Worm (Caenorhabditis elegans): ENCODE data around the gene Y53C12B.1.

Gene Y53C12B.1

ce11 chrII:9746069-9746468, at the start of gene Y53C12B.1, which contains the start of gene nos-3:
TSS of gene Y53C12B.1 (minus strand) at chrII:9746078.
TSS of gene nos-3 (plus strand) at chrII:9746316.
- TF ChIP-seq hnd-1 (tag; optimal IDR thresholded peaks at IDR 0.05): no peak
- TF ChIP-seq F13C5.2 (tag; optimal IDR thresholded peaks at IDR 0.05): no peak
- TF ChIP-seq hmg-4 (GFP tag; optimal IDR thresholded peaks at IDR 0.05): no peak
- TF ChIP-seq B0310.2 (tag; optimal IDR thresholded peaks at IDR 0.05): no peak
- no peak for TF ChIP-seq ceh-36 (tag; optimal IDR thresholded peaks at IDR 0.05)
- TF ChIP-seq ceh-13 (GFP tag; optimal IDR thresholded peaks at IDR 0.05): no peak
- TF ChIP-seq tra-4 (tag; optimal IDR thresholded peaks at IDR 0.05): no peak
- no peak for TF ChIP-seq hmbx-1 (tag; optimal IDR thresholded peaks at IDR 0.05)
- no peak for TF ChIP-seq tbx-11 (GFP tag; IDR thresholded peaks at IDR 0.05)
- TF ChIP-seq sea-1 (GFP tag; conservative IDR thresholded peaks at IDR 0.05): no peak
- TF ChIP-seq ets-7 (tag; optimal IDR thresholded peaks at IDR 0.05): no peak
- no peak for TF ChIP-seq flt-1 (GFP tag; IDR thresholded peaks at IDR 0.05)
- no peak for TF ChIP-seq tbx-37 (GFP tag; conservative IDR thresholded peaks at IDR 0.05)
- TF ChIP-seq scrt-1 (GFP tag; IDR thresholded peaks at IDR 0.05): no peak
- TF ChIP-seq aly-1 (tag; optimal IDR thresholded peaks at IDR 0.05): no peak
- TF ChIP-seq pes-1 (GFP tag; IDR thresholded peaks at IDR 0.05): no peak

- TF ChIP-seq hmbx-1 (tag; optimal IDR thresholded peaks at IDR 0.05) (no peak), ets-7 (tag; optimal IDR thresholded peaks at IDR 0.05) (no peak), ama-1 (optimal IDR thresholded peaks at IDR 0.05) (no peak), hmg-4 (GFP tag; optimal IDR thresholded peaks at IDR 0.05) (no peak), F13C5.2 (tag; optimal IDR thresholded peaks at IDR 0.05) (no peak), sea-1 (GFP tag; conservative IDR thresholded peaks at IDR 0.05) (no peak), scrt-1 (GFP tag; IDR thresholded peaks at IDR 0.05) (no peak), hnd-1 (tag; optimal IDR thresholded peaks at IDR 0.05) (no peak), aly-1 (tag; optimal IDR thresholded peaks at IDR 0.05) (no peak), ceh-13 (GFP tag; optimal IDR thresholded peaks at IDR 0.05) (no peak)
Observed at ce11 chrII:9793197-9793596, 47.3 kb upstream of the Y53C12B.1 start, which contains the start of gene cyp-13A3. TSS of gene cyp-13A3 (minus strand) at chrII:9793297.

- TF ChIP-seq hmbx-1 (tag; optimal IDR thresholded peaks at IDR 0.05): no peak
- TF ChIP-seq ceh-36 (tag; optimal IDR thresholded peaks at IDR 0.05): no peak
- no peak for TF ChIP-seq pes-1 (GFP tag; IDR thresholded peaks at IDR 0.05)
- no peak for TF ChIP-seq hnd-1 (tag; optimal IDR thresholded peaks at IDR 0.05)
- TF ChIP-seq aly-1 (tag; optimal IDR thresholded peaks at IDR 0.05): no peak
- TF ChIP-seq ceh-13 (GFP tag; optimal IDR thresholded peaks at IDR 0.05): no peak
- TF ChIP-seq scrt-1 (GFP tag; IDR thresholded peaks at IDR 0.05): no peak
- no peak for TF ChIP-seq sea-1 (GFP tag; conservative IDR thresholded peaks at IDR 0.05)
- TF ChIP-seq tbx-11 (GFP tag; IDR thresholded peaks at IDR 0.05): no peak
- no peak for TF ChIP-seq ets-7 (tag; optimal IDR thresholded peaks at IDR 0.05)
- no peak for TF ChIP-seq F13C5.2 (tag; optimal IDR thresholded peaks at IDR 0.05)
- TF ChIP-seq flt-1 (GFP tag; IDR thresholded peaks at IDR 0.05): no peak
- TF ChIP-seq tra-4 (tag; optimal IDR thresholded peaks at IDR 0.05): no peak
- no peak for TF ChIP-seq tbx-37 (GFP tag; conservative IDR thresholded peaks at IDR 0.05)
- no peak for TF ChIP-seq hmg-4 (GFP tag; optimal IDR thresholded peaks at IDR 0.05)
- no peak for TF ChIP-seq B0310.2 (tag; optimal IDR thresholded peaks at IDR 0.05)
- no peak for TF ChIP-seq ama-1 (optimal IDR thresholded peaks at IDR 0.05)
Observed at ce11 chrII:9791185-9791584, 45.3 kb upstream of the Y53C12B.1 start.

ce11 chrII:9787395-9788152, 41.7 kb upstream of the Y53C12B.1 start, which contains the start of gene cyp-13A2:
TSS of gene cyp-13A2 (minus strand) at chrII:9787629.
- TF ChIP-seq flt-1 (GFP tag; IDR thresholded peaks at IDR 0.05): no peak
- no peak for TF ChIP-seq ceh-36 (tag; optimal IDR thresholded peaks at IDR 0.05)
- TF ChIP-seq tra-4 (tag; optimal IDR thresholded peaks at IDR 0.05): no peak
- TF ChIP-seq hmg-4 (GFP tag; optimal IDR thresholded peaks at IDR 0.05): no peak
- no peak for TF ChIP-seq hmbx-1 (tag; optimal IDR thresholded peaks at IDR 0.05)
- no peak for TF ChIP-seq sea-1 (GFP tag; conservative IDR thresholded peaks at IDR 0.05)
- TF ChIP-seq tbx-11 (GFP tag; IDR thresholded peaks at IDR 0.05): no peak

ce11 chrII:9786215-9786614, 40.3 kb upstream of the Y53C12B.1 start:
- no peak for TF ChIP-seq tbx-11 (GFP tag; IDR thresholded peaks at IDR 0.05)
- TF ChIP-seq ceh-36 (tag; optimal IDR thresholded peaks at IDR 0.05): no peak
- no peak for TF ChIP-seq hmg-4 (GFP tag; optimal IDR thresholded peaks at IDR 0.05)
- no peak for TF ChIP-seq ceh-13 (GFP tag; optimal IDR thresholded peaks at IDR 0.05)
- TF ChIP-seq B0310.2 (tag; optimal IDR thresholded peaks at IDR 0.05): no peak
- TF ChIP-seq tbx-37 (GFP tag; conservative IDR thresholded peaks at IDR 0.05): no peak
- no peak for TF ChIP-seq F13C5.2 (tag; optimal IDR thresholded peaks at IDR 0.05)
- TF ChIP-seq hmbx-1 (tag; optimal IDR thresholded peaks at IDR 0.05): no peak
- no peak for TF ChIP-seq ets-7 (tag; optimal IDR thresholded peaks at IDR 0.05)
- no peak for TF ChIP-seq pes-1 (GFP tag; IDR thresholded peaks at IDR 0.05)
- no peak for TF ChIP-seq aly-1 (tag; optimal IDR thresholded peaks at IDR 0.05)
- TF ChIP-seq hnd-1 (tag; optimal IDR thresholded peaks at IDR 0.05): no peak
- no peak for TF ChIP-seq scrt-1 (GFP tag; IDR thresholded peaks at IDR 0.05)
- TF ChIP-seq ama-1 (optimal IDR thresholded peaks at IDR 0.05): no peak
- no peak for TF ChIP-seq sea-1 (GFP tag; conservative IDR thresholded peaks at IDR 0.05)
- TF ChIP-seq flt-1 (GFP tag; IDR thresholded peaks at IDR 0.05): no peak

ce11 chrII:9782337-9782736, 36.5 kb upstream of the Y53C12B.1 start, which contains the start of gene T10B9.14:
TSS of gene T10B9.14 (minus strand) at chrII:9782437.
- TF ChIP-seq ets-7 (tag; optimal IDR thresholded peaks at IDR 0.05) (no peak), tbx-37 (GFP tag; conservative IDR thresholded peaks at IDR 0.05) (no peak), sea-1 (GFP tag; conservative IDR thresholded peaks at IDR 0.05) (no peak), ceh-36 (tag; optimal IDR thresholded peaks at IDR 0.05) (no peak), hnd-1 (tag; optimal IDR thresholded peaks at IDR 0.05) (no peak), aly-1 (tag; optimal IDR thresholded peaks at IDR 0.05) (no peak), pes-1 (GFP tag; IDR thresholded peaks at IDR 0.05) (no peak), F13C5.2 (tag; optimal IDR thresholded peaks at IDR 0.05) (no peak), flt-1 (GFP tag; IDR thresholded peaks at IDR 0.05) (no peak), ama-1 (optimal IDR thresholded peaks at IDR 0.05) (no peak), tra-4 (tag; optimal IDR thresholded peaks at IDR 0.05) (no peak), B0310.2 (tag; optimal IDR thresholded peaks at IDR 0.05) (no peak), hmbx-1 (tag; optimal IDR thresholded peaks at IDR 0.05) (no peak), tbx-11 (GFP tag; IDR thresholded peaks at IDR 0.05) (no peak)

- no peak for TF ChIP-seq flt-1 (GFP tag; IDR thresholded peaks at IDR 0.05)
- no peak for TF ChIP-seq hmg-4 (GFP tag; optimal IDR thresholded peaks at IDR 0.05)
- TF ChIP-seq hnd-1 (tag; optimal IDR thresholded peaks at IDR 0.05): no peak
- no peak for TF ChIP-seq ama-1 (optimal IDR thresholded peaks at IDR 0.05)
- no peak for TF ChIP-seq aly-1 (tag; optimal IDR thresholded peaks at IDR 0.05)
- TF ChIP-seq tbx-37 (GFP tag; conservative IDR thresholded peaks at IDR 0.05): no peak
- TF ChIP-seq tbx-11 (GFP tag; IDR thresholded peaks at IDR 0.05): no peak
- TF ChIP-seq B0310.2 (tag; optimal IDR thresholded peaks at IDR 0.05): no peak
- TF ChIP-seq ceh-36 (tag; optimal IDR thresholded peaks at IDR 0.05): no peak
- TF ChIP-seq scrt-1 (GFP tag; IDR thresholded peaks at IDR 0.05): no peak
- no peak for TF ChIP-seq hmbx-1 (tag; optimal IDR thresholded peaks at IDR 0.05)
- TF ChIP-seq ets-7 (tag; optimal IDR thresholded peaks at IDR 0.05): no peak
- TF ChIP-seq F13C5.2 (tag; optimal IDR thresholded peaks at IDR 0.05): no peak
Observed at ce11 chrII:9781842-9782241, 36.0 kb upstream of the Y53C12B.1 start, which contains the start of gene cyp-13A1. TSS of gene cyp-13A1 (minus strand) at chrII:9781997.
